Fruit fly (Drosophila melanogaster) whole organism, embryonic: ENCODE results near the gene Targ3.

Experiments used
- Adf1 ChIP-seq: fragments of 200-800 bp; sonication (Bioruptor generic); IDR thresholded peaks from 2 replicates; pipeline ENCODE4 v1.3.6; 2022; ENCODE audit warnings: missing biosample characterization, missing genetic modification characterization
- B-H2 ChIP-seq: fragments of 200-800 bp; sonication (Bioruptor generic); optimal IDR thresholded peaks from 2 replicates; lab custom pipeline; 2018; ENCODE audit warnings: missing biosample characterization, mild to moderate bottlenecking, missing genetic modification characterization
- CG1024 ChIP-seq: fragments of 200-800 bp; sonication (Bioruptor generic); IDR thresholded peaks from 2 replicates; pipeline ENCODE4 v1.3.6; 2022; ENCODE audit warnings: missing biosample characterization, missing genetic modification characterization
- CG10431 ChIP-seq: fragments of 200-800 bp; sonication (Bioruptor generic); optimal IDR thresholded peaks from 3 replicates; lab custom pipeline; 2018; ENCODE audit warnings: missing biosample characterization, mild to moderate bottlenecking, missing genetic modification characterization
- CG10543 ChIP-seq: fragments of 200-800 bp; sonication (Bioruptor generic); optimal IDR thresholded peaks from 3 replicates; lab custom pipeline; 2017; ENCODE audit warnings: missing biosample characterization, mild to moderate bottlenecking, missing genetic modification characterization, moderate library complexity
- CG11085 ChIP-seq: fragments of 200-800 bp; sonication (Bioruptor generic); IDR thresholded peaks from 2 replicates; pipeline ENCODE4 v1.3.6; 2022; ENCODE audit warnings: missing biosample characterization, missing genetic modification characterization
- CG11560 ChIP-seq: fragments of 200-800 bp; sonication (Bioruptor generic); IDR thresholded peaks from 3 replicates; pipeline ENCODE4 v1.3.6; 2022; ENCODE audit warnings: missing biosample characterization, missing genetic modification characterization
- CG12219 ChIP-seq: fragments of 200-800 bp; sonication (Bioruptor generic); optimal IDR thresholded peaks from 3 replicates; lab custom pipeline; 2018; ENCODE audit warnings: missing biosample characterization, mild to moderate bottlenecking, missing genetic modification characterization
- CG13424 ChIP-seq: fragments of 200-800 bp; sonication (Bioruptor generic); optimal IDR thresholded peaks from 2 replicates; lab custom pipeline; 2019; ENCODE audit warnings: missing biosample characterization, mild to moderate bottlenecking, missing genetic modification characterization, moderate library complexity
- CG15479 ChIP-seq: fragments of 200-800 bp; sonication (Bioruptor generic); optimal IDR thresholded peaks from 3 replicates; lab custom pipeline; 2019; ENCODE audit warnings: missing biosample characterization, mild to moderate bottlenecking, missing genetic modification characterization, moderate library complexity
- CG15514 ChIP-seq: fragments of 200-800 bp; sonication (Bioruptor generic); optimal IDR thresholded peaks from 3 replicates; lab custom pipeline; 2017; ENCODE audit warnings: missing biosample characterization, missing genetic modification characterization, mild to moderate bottlenecking, moderate library complexity, missing genetic modification reagents
- CG16779 ChIP-seq: fragments of 200-800 bp; sonication (Bioruptor generic); IDR thresholded peaks from 2 replicates; pipeline ENCODE4 v1.3.6; 2022; ENCODE audit warnings: missing biosample characterization, missing genetic modification characterization
- CG17612 ChIP-seq: fragments of 200-800 bp; sonication (Bioruptor generic); IDR thresholded peaks from 2 replicates; pipeline ENCODE4 v1.3.6; 2022; ENCODE audit warnings: missing biosample characterization, missing genetic modification characterization
- CG17802 ChIP-seq: fragments of 200-800 bp; sonication (Bioruptor generic); optimal IDR thresholded peaks from 2 replicates; lab custom pipeline; 2018; ENCODE audit warnings: missing biosample characterization, mild to moderate bottlenecking, missing genetic modification characterization, moderate library complexity
- CG18262 ChIP-seq: fragments of 200-800 bp; optimal IDR thresholded peaks from 3 replicates; lab custom pipeline; 2019; ENCODE audit warnings: missing biosample characterization, mild to moderate bottlenecking, missing genetic modification characterization, moderate library complexity
- CG1832 ChIP-seq: fragments of 200-800 bp; sonication (Bioruptor generic); optimal IDR thresholded peaks from 2 replicates; lab custom pipeline; 2017; ENCODE audit warnings: missing biosample characterization, mild to moderate bottlenecking, missing genetic modification characterization, inconsistent platforms
- CG18764 ChIP-seq: fragments of 200-800 bp; sonication (Bioruptor generic); optimal IDR thresholded peaks from 3 replicates; lab custom pipeline; 2016; ENCODE audit warnings: missing biosample characterization, missing genetic modification characterization
- CG2120 ChIP-seq: fragments of 200-800 bp; sonication (Bioruptor generic); optimal IDR thresholded peaks from 3 replicates; lab custom pipeline; 2016; ENCODE audit warnings: missing biosample characterization, missing genetic modification characterization
- CG3995 ChIP-seq: fragments of 200-800 bp; sonication (Bioruptor generic); optimal IDR thresholded peaks from 3 replicates; lab custom pipeline; 2016; ENCODE audit warnings: missing biosample characterization, missing genetic modification characterization
- CG4404 ChIP-seq: fragments of 200-800 bp; sonication (Bioruptor generic); IDR thresholded peaks from 2 replicates; pipeline ENCODE4 v1.3.6; 2022; ENCODE audit warnings: missing biosample characterization, missing genetic modification characterization
- CG7357 ChIP-seq: fragments of 200-800 bp; sonication (Bioruptor generic); IDR thresholded peaks from 3 replicates; pipeline ENCODE4 v1.3.6; 2022; ENCODE audit warnings: missing biosample characterization, missing genetic modification characterization
- CG7987 ChIP-seq: fragments of 200-800 bp; sonication (Bioruptor generic); optimal IDR thresholded peaks from 2 replicates; lab custom pipeline; 2018; ENCODE audit warnings: missing biosample characterization, mild to moderate bottlenecking, missing genetic modification characterization, moderate library complexity
- Camta ChIP-seq: fragments of 200-800 bp; sonication (Bioruptor generic); optimal IDR thresholded peaks from 2 replicates; lab custom pipeline; 2016; ENCODE audit warnings: missing biosample characterization, missing genetic modification characterization
- ERR ChIP-seq: fragments of 200-800 bp; sonication (Bioruptor generic); optimal IDR thresholded peaks from 2 replicates; lab custom pipeline; 2016; ENCODE audit warnings: missing biosample characterization, missing genetic modification characterization
- HHEX ChIP-seq: fragments of 200-800 bp; sonication (Bioruptor generic); optimal IDR thresholded peaks from 3 replicates; lab custom pipeline; 2017; ENCODE audit warnings: missing biosample characterization, mild to moderate bottlenecking, missing genetic modification characterization, missing genetic modification reagents
- Lim3 ChIP-seq: fragments of 200-800 bp; sonication (Bioruptor generic); IDR thresholded peaks from 2 replicates; pipeline ENCODE4 v1.3.6; 2022; ENCODE audit warnings: missing biosample characterization, missing genetic modification characterization
- MESR4 ChIP-seq: fragments of 200-800 bp; sonication (Bioruptor generic); optimal IDR thresholded peaks from 2 replicates; lab custom pipeline; 2018; ENCODE audit warnings: missing biosample characterization, mild to moderate bottlenecking, missing genetic modification characterization, moderate library complexity
- Mrtf ChIP-seq: fragments of 200-800 bp; sonication (Bioruptor generic); IDR thresholded peaks from 3 replicates; pipeline ENCODE4 v1.3.6; 2022; ENCODE audit warnings: missing biosample characterization, missing genetic modification characterization
- Myb ChIP-seq: fragments of 200-800 bp; sonication (Bioruptor generic); optimal IDR thresholded peaks from 2 replicates; lab custom pipeline; 2016; ENCODE audit warnings: missing biosample characterization, missing genetic modification characterization
- TFAM ChIP-seq: fragments of 200-800 bp; sonication (Bioruptor generic); optimal IDR thresholded peaks from 2 replicates; lab custom pipeline; 2017; ENCODE audit warnings: missing biosample characterization, missing genetic modification characterization, inconsistent platforms
- Taf1 ChIP-seq: fragments of 200-800 bp; sonication (Bioruptor generic); IDR thresholded peaks from 2 replicates; pipeline ENCODE4 v1.3.6; 2022; ENCODE audit warnings: missing biosample characterization, missing genetic modification characterization
- Tbp ChIP-seq: fragments of >200 bp; optimal IDR thresholded peaks from 2 replicates; lab custom pipeline; 2018; ENCODE audit warnings: missing biosample characterization, missing genetic modification characterization
- ac ChIP-seq: fragments of 200-800 bp; sonication (Bioruptor generic); optimal IDR thresholded peaks from 3 replicates; lab custom pipeline; 2017; ENCODE audit warnings: missing biosample characterization, mild to moderate bottlenecking, missing genetic modification characterization
- ara ChIP-seq: fragments of 200-800 bp; sonication (Bioruptor generic); IDR thresholded peaks from 2 replicates; pipeline ENCODE4 v1.3.6; 2022; ENCODE audit warnings: missing biosample characterization, missing genetic modification characterization
- bbx ChIP-seq: fragments of 200-800 bp; sonication (Bioruptor generic); IDR thresholded peaks from 2 replicates; pipeline ENCODE4 v1.3.6; 2022; ENCODE audit warnings: missing biosample characterization, missing genetic modification characterization; ENCODE audit not compliant: partially characterized antibody
- caup ChIP-seq: fragments of 200-800 bp; sonication (Bioruptor generic); optimal IDR thresholded peaks from 3 replicates; lab custom pipeline; 2017; ENCODE audit warnings: missing biosample characterization, mild to moderate bottlenecking, missing genetic modification characterization, moderate library complexity; ENCODE audit not compliant: severe bottlenecking
- dimm ChIP-seq: fragments of 200-800 bp; sonication (Bioruptor generic); IDR thresholded peaks from 2 replicates; pipeline ENCODE4 v1.3.6; 2022; ENCODE audit warnings: missing biosample characterization, missing genetic modification characterization
- gcm ChIP-seq: fragments of 200-800 bp; sonication (Bioruptor generic); optimal IDR thresholded peaks from 2 replicates; lab custom pipeline; 2019; ENCODE audit warnings: missing biosample characterization, mild to moderate bottlenecking, missing genetic modification characterization, moderate library complexity
- gem ChIP-seq: fragments of 200-800 bp; sonication (Bioruptor generic); optimal IDR thresholded peaks from 2 replicates; lab custom pipeline; 2019; ENCODE audit warnings: missing biosample characterization, mild to moderate bottlenecking, missing genetic modification characterization, moderate library complexity
- ham ChIP-seq: fragments of 200-800 bp; sonication (Bioruptor generic); IDR thresholded peaks from 2 replicates; pipeline ENCODE4 v1.3.6; 2022; ENCODE audit warnings: missing biosample characterization, missing genetic modification characterization
- hkb ChIP-seq, 2 experiments: fragments of 200-800 bp in 1 of 2; fragments of >200 bp in 1 of 2; sonication (Bioruptor generic) in 1 of 2; IDR thresholded peaks in 1 of 2; optimal IDR thresholded peaks in 1 of 2; 2 replicates each; pipeline versions ENCODE4 v1.3.6 to Lab custom; 2017 to 2022; ENCODE audit warnings: missing biosample characterization in 1 of 2, missing genetic modification characterization in 1 of 2
- kah ChIP-seq: fragments of 200-800 bp; sonication (Bioruptor generic); optimal IDR thresholded peaks from 2 replicates; lab custom pipeline; 2018; ENCODE audit warnings: missing biosample characterization, mild to moderate bottlenecking, missing genetic modification characterization
- pfk ChIP-seq: fragments of 200-800 bp; sonication (Bioruptor generic); optimal IDR thresholded peaks from 2 replicates; lab custom pipeline; 2018; ENCODE audit warnings: missing biosample characterization, mild to moderate bottlenecking, missing genetic modification characterization, moderate library complexity
- prd ChIP-seq, 3 experiments: fragments of >200 bp in 2 of 3; fragments of 200-800 bp in 1 of 3; sonication (Bioruptor generic) in 1 of 3; optimal IDR thresholded peaks in 2 of 3; IDR thresholded peaks in 1 of 3; 2 replicates in 2 of 3; 3 replicates in 1 of 3; pipeline versions ENCODE4 v1.3.6 to Lab custom; 2017 to 2022; ENCODE audit warnings: missing biosample characterization in 1 of 3, missing genetic modification characterization in 1 of 3
- scrt ChIP-seq: fragments of 200-800 bp; sonication (Bioruptor generic); optimal IDR thresholded peaks from 2 replicates; lab custom pipeline; 2018; ENCODE audit warnings: missing biosample characterization, mild to moderate bottlenecking, missing genetic modification characterization, moderate library complexity
- shn ChIP-seq: fragments of 200-800 bp; sonication (Bioruptor generic); optimal IDR thresholded peaks from 3 replicates; lab custom pipeline; 2016; ENCODE audit warnings: missing biosample characterization, missing genetic modification characterization
- slbo ChIP-seq: fragments of 200-800 bp; sonication (Bioruptor generic); IDR thresholded peaks from 2 replicates; pipeline ENCODE4 v1.3.6; 2022; ENCODE audit warnings: missing biosample characterization, missing genetic modification characterization
- stwl ChIP-seq: fragments of 200-800 bp; sonication (Bioruptor generic); optimal IDR thresholded peaks from 3 replicates; lab custom pipeline; 2018; ENCODE audit warnings: missing biosample characterization, mild to moderate bottlenecking, missing genetic modification characterization, moderate library complexity
- twi ChIP-seq: fragments of 200-800 bp; optimal IDR thresholded peaks from 2 replicates; lab custom pipeline; 2019; ENCODE audit warnings: missing biosample characterization, mild to moderate bottlenecking, missing genetic modification characterization, moderate library complexity
- vvl ChIP-seq: fragments of 200-800 bp; sonication (Bioruptor generic); IDR thresholded peaks from 2 replicates; pipeline ENCODE4 v1.3.6; 2022; ENCODE audit warnings: missing biosample characterization, missing genetic modification characterization

Targ3 gene

dm6 chr3L:21216697-21217291, 20.2 kb downstream of the Targ3 start, which contains the start of the genes Trmt112 and Ilk (continued):
- TF ChIP-seq CG17802 (tag; lab: Kevin White, UChicago) (peak; percentile 41), dimm (no peak), CG1024 (no peak), CG18764 (GFP tag; lab: Kevin White, UChicago) (no peak), Myb (GFP tag; lab: Kevin White, UChicago) (peak; percentile 86), CG17612 (GFP tag; lab: Robert Waterston, UW) (no peak), B-H2 (GFP tag; lab: Kevin White, UChicago) (peak; percentile 26), CG18262 (tag; lab: Kevin White, UChicago) (no peak), CG12219 (GFP tag; lab: Kevin White, UChicago) (no peak), CG11085 (GFP tag; lab: Robert Waterston, UW) (no peak), CG10543 (GFP tag; lab: Kevin White, UChicago) (no peak), CG10431 (no peak), HHEX (GFP tag; lab: Kevin White, UChicago) (no peak), pfk (no peak), CG15479 (GFP tag; lab: Kevin White, UChicago) (no peak), gcm (GFP tag; lab: Kevin White, UChicago) (no peak), bbx (peak; percentile 83), MESR4 (GFP tag; lab: Kevin White, UChicago) (peak; percentile 94), ERR (GFP tag; lab: Kevin White, UChicago) (no peak), CG7987 (GFP tag; lab: Kevin White, UChicago) (peak; percentile 44), Tbp (no peak), CG11560 (tag; lab: Robert Waterston, UW) (no peak), slbo (GFP tag; lab: Robert Waterston, UW) (0 out of 2 replicates have a peak, but pooled peaks have one; percentile 12), CG1832 (GFP tag; lab: Kevin White, UChicago) (no peak), ac (GFP tag; lab: Kevin White, UChicago) (no peak), CG4404 (GFP tag; lab: Robert Waterston, UW) (no peak), CG3995 (GFP tag; lab: Kevin White, UChicago) (peak; percentile 6), CG16779 (no peak), ham (GFP tag; lab: Robert Waterston, UW) (no peak), CG13424 (no peak), Lim3 (no peak), hkb (optimal IDR thresholded peaks at IDR 0.05; lab: Kevin White, UChicago) (peak; percentile 53), hkb (GFP tag; IDR thresholded peaks at IDR 0.05; lab: Robert Waterston, UW) (no peak), Taf1 (GFP tag; lab: Robert Waterston, UW) (no peak), kah (GFP tag; lab: Kevin White, UChicago) (peak; percentile 2), scrt (GFP tag; lab: Kevin White, UChicago) (no peak), Camta (GFP tag; lab: Kevin White, UChicago) (no peak), twi (tag; lab: Kevin White, UChicago) (no peak), CG15514 (GFP tag; lab: Kevin White, UChicago) (peak; percentile 58), vvl (GFP tag; lab: Robert Waterston, UW) (peak; percentile 54; the same call in 1 of the 2 replicates), caup (GFP tag; lab: Kevin White, UChicago) (no peak), Adf1 (no peak), CG2120 (GFP tag; lab: Kevin White, UChicago) (no peak), Mrtf (GFP tag; lab: Robert Waterston, UW) (no peak), stwl (peak; percentile 90), shn (peak; percentile 9), gem (tag; lab: Kevin White, UChicago) (no peak), TFAM (GFP tag; lab: Kevin White, UChicago) (no peak), prd (optimal IDR thresholded peaks at IDR 0.05; lab: Kevin White, UChicago) (no peak), prd (GFP tag; IDR thresholded peaks at IDR 0.05; lab: Robert Waterston, UW) (no peak), CG7357 (peak; percentile 65), ara (GFP tag; lab: Robert Waterston, UW) (no peak)
